Worm (Caenorhabditis elegans) whole organism, L1 larva: Measurements from ENCODE around the gene H42K12.3.
A peak's percentile ranks its signal among the peaks of the same experiment; 100 is the strongest.

Source experiments
- C04F5.9 ChIP-seq: sonication (generic microtip); optimal IDR thresholded peaks from 2 replicates; lab custom pipeline; 2016; ENCODE audit warnings: missing genetic modification characterization, missing compliant biosample characterization
- C34B4.2 ChIP-seq: sonication (generic microtip); optimal IDR thresholded peaks from 2 replicates; lab custom pipeline; 2017; ENCODE audit warnings: mild to moderate bottlenecking, missing genetic modification characterization, missing compliant biosample characterization
- aly-2 ChIP-seq: fragments of 150-350 bp; optimal IDR thresholded peaks from 2 replicates; lab custom pipeline; 2014; ENCODE audit warnings: missing biosample characterization, missing genetic modification characterization
- ama-1 ChIP-seq: fragments of 150-350 bp; optimal IDR thresholded peaks from 2 replicates; lab custom pipeline; 2014
- ceh-82 ChIP-seq, 3 experiments: fragments of 150-350 bp in 1 of 3; sonication (generic microtip) in 2 of 3; optimal IDR thresholded peaks; 2 replicates each; lab custom pipeline; 2014 to 2017; ENCODE audit warnings: missing biosample characterization in 3 of 3, missing genetic modification characterization in 3 of 3
- dpl-1 ChIP-seq, 3 experiments: fragments of 150-350 bp in 2 of 3; sonication (generic microtip) in 1 of 3; optimal IDR thresholded peaks; 2 replicates each; lab custom pipeline; 2014 to 2017; ENCODE audit warnings: missing biosample characterization in 3 of 3, missing genetic modification characterization in 3 of 3, missing genetic modification reagents in 3 of 3
- efl-1 ChIP-seq, 4 experiments: fragments of 150-350 bp; optimal IDR thresholded peaks in 3 of 4; peaks in 1 of 4; 1 replicate in 1 of 4; 2 replicates in 3 of 4; lab custom pipeline; 2014; ENCODE audit warnings: missing biosample characterization in 2 of 4, missing genetic modification characterization in 2 of 4, missing genetic modification reagents in 2 of 4
- egl-13 ChIP-seq: sonication (generic microtip); optimal IDR thresholded peaks from 2 replicates; lab custom pipeline; 2016; ENCODE audit warnings: missing genotype, missing genetic modification reagents, missing genetic modification characterization, missing compliant biosample characterization
- elt-3 ChIP-seq, 6 experiments: fragments of 150-350 bp in 1 of 6; sonication (generic microtip); optimal IDR thresholded peaks; 2 replicates each; lab custom pipeline; 2017 to 2018; ENCODE audit warnings: missing biosample characterization in 6 of 6, missing genetic modification characterization in 6 of 6, inconsistent platforms in 1 of 6
- lin-13 ChIP-seq: fragments of 150-350 bp; optimal IDR thresholded peaks from 2 replicates; lab custom pipeline; 2014; ENCODE audit warnings: missing biosample characterization, missing genetic modification reagents, missing genetic modification characterization
- mep-1 ChIP-seq: fragments of 150-350 bp; optimal IDR thresholded peaks from 2 replicates; lab custom pipeline; 2014; ENCODE audit warnings: missing biosample characterization, missing genetic modification characterization
- unc-62 ChIP-seq: fragments of 150-350 bp; optimal IDR thresholded peaks from 2 replicates; lab custom pipeline; 2014; ENCODE audit warnings: missing biosample characterization, missing genetic modification reagents, missing genetic modification characterization

ce11 chrX:1319708-1320107, 8.5 kb downstream of the H42K12.3 start:
- TF ChIP-seq dpl-1 (GFP tag; optimal IDR thresholded peaks at IDR 0.05; lab: Kevin White, UChicago): no peak
- no peak for TF ChIP-seq aly-2 (tag; lab: Kevin White, UChicago)
- peak; percentile 9 to 74 (median 59) for TF ChIP-seq ceh-82 (tag; optimal IDR thresholded peaks at IDR 0.05; lab: Kevin White, UChicago)
- no peak for TF ChIP-seq lin-13
- TF ChIP-seq mep-1 (tag; lab: Kevin White, UChicago): no peak
- TF ChIP-seq elt-3 (tag; optimal IDR thresholded peaks at IDR 0.05; lab: Kevin White, UChicago): peak in 1 of 6 experiments; percentile 0
- no peak for TF ChIP-seq unc-62 (GFP tag; lab: Kevin White, UChicago)
- TF ChIP-seq egl-13 (tag; lab: Kevin White, UChicago): no peak
- no peak for TF ChIP-seq ama-1
- peak; percentile 14 to 25 for TF ChIP-seq efl-1 (optimal IDR thresholded peaks at IDR 0.05; lab: Kevin White, UChicago)
- TF ChIP-seq efl-1 (GFP tag; optimal IDR thresholded peaks at IDR 0.05 in 1 of 2; lab: Kevin White, UChicago): peak in 1 of 2 experiments; percentile 69
- TF ChIP-seq C04F5.9 (tag; lab: Kevin White, UChicago): no peak
- TF ChIP-seq C34B4.2: no peak
